Worm (Caenorhabditis elegans) whole organism, L4 larva: Measurements from ENCODE around the gene F17C8.6.

Experiments used
- F26F4.8 ChIP-seq: fragments of 200-800 bp; sonication (Bioruptor generic); conservative IDR thresholded peaks from 2 replicates; pipeline ENCODE4 v1.3.6; 2022; ENCODE audit warnings: missing genetic modification characterization, missing compliant biosample characterization
- F37D6.2 ChIP-seq: sonication (generic microtip); optimal IDR thresholded peaks from 2 replicates; lab custom pipeline; 2016; ENCODE audit warnings: mild to moderate bottlenecking, missing genetic modification characterization, missing compliant biosample characterization
- Y5F2A.4 ChIP-seq: fragments of 200-800 bp; sonication (Bioruptor generic); optimal IDR thresholded peaks from 2 replicates; lab custom pipeline; 2018; ENCODE audit warnings: mild to moderate bottlenecking, missing genetic modification characterization, missing compliant biosample characterization
- ZK337.2 ChIP-seq: fragments of 200-800 bp; sonication (Bioruptor generic); IDR thresholded peaks from 2 replicates; pipeline ENCODE4 v1.3.6; 2022; ENCODE audit warnings: missing genetic modification reagents, missing genetic modification characterization, missing compliant biosample characterization
- arid-1 ChIP-seq: fragments of 200-800 bp; sonication (Bioruptor generic); conservative IDR thresholded peaks from 2 replicates; pipeline ENCODE4 v1.3.6; 2022; ENCODE audit warnings: missing genetic modification reagents, missing genetic modification characterization, missing compliant biosample characterization
- ceh-28 ChIP-seq: fragments of 150-350 bp; optimal IDR thresholded peaks from 2 replicates; lab custom pipeline; 2014; ENCODE audit warnings: missing biosample characterization, missing genetic modification reagents, missing genetic modification characterization
- ceh-32 ChIP-seq: sonication (generic microtip); optimal IDR thresholded peaks from 2 replicates; lab custom pipeline; 2016; ENCODE audit warnings: mild to moderate bottlenecking, missing genetic modification characterization, missing compliant biosample characterization; ENCODE audit not compliant: poor library complexity
- daf-12 ChIP-seq: fragments of 150-350 bp; optimal IDR thresholded peaks from 2 replicates; lab custom pipeline; 2014; ENCODE audit warnings: missing biosample characterization, missing genetic modification reagents, missing genetic modification characterization
- daf-16 ChIP-seq, 3 experiments: sonication (generic microtip); optimal IDR thresholded peaks; 2 replicates each; lab custom pipeline; 2016 to 2017; ENCODE audit warnings: missing genetic modification characterization in 3 of 3, missing genetic modification reagents in 3 of 3, mild to moderate bottlenecking in 2 of 3, missing compliant biosample characterization in 2 of 3, missing biosample characterization in 1 of 3, moderate library complexity in 1 of 3
- dpl-1 ChIP-seq: fragments of 150-350 bp; optimal IDR thresholded peaks from 2 replicates; lab custom pipeline; 2014; ENCODE audit warnings: missing biosample characterization, missing genetic modification reagents, missing genetic modification characterization
- dve-1 ChIP-seq: sonication (generic microtip); optimal IDR thresholded peaks from 2 replicates; lab custom pipeline; 2017; ENCODE audit warnings: antibody characterized with exemption, mild to moderate bottlenecking, missing genetic modification characterization, missing compliant biosample characterization; ENCODE audit not compliant: insufficient read depth
- egl-27 ChIP-seq: sonication (generic microtip); optimal IDR thresholded peaks from 3 replicates; lab custom pipeline; 2017; ENCODE audit warnings: missing biosample characterization, missing genetic modification reagents, missing genetic modification characterization
- fkh-10 ChIP-seq: fragments of 150-350 bp; optimal IDR thresholded peaks from 2 replicates; lab custom pipeline; 2014; ENCODE audit warnings: missing biosample characterization, missing genetic modification reagents, missing genetic modification characterization
- hlh-11 ChIP-seq: fragments of 200-800 bp; sonication (Bioruptor generic); optimal IDR thresholded peaks from 2 replicates; lab custom pipeline; 2018; ENCODE audit warnings: mild to moderate bottlenecking, missing genetic modification characterization, missing compliant biosample characterization
- lin-1 ChIP-seq: fragments of 200-800 bp; sonication (Bioruptor generic); IDR thresholded peaks from 2 replicates; pipeline ENCODE4 v1.3.6; 2022; ENCODE audit warnings: missing genetic modification reagents, missing genetic modification characterization, missing compliant biosample characterization
- lin-15B ChIP-seq: fragments of 150-350 bp; sonication (generic microtip); optimal IDR thresholded peaks from 3 replicates; lab custom pipeline; 2014; ENCODE audit warnings: missing biosample characterization, missing genetic modification characterization
- lin-29 ChIP-seq: fragments of 200-800 bp; sonication (Bioruptor generic); IDR thresholded peaks from 2 replicates; pipeline ENCODE4 v1.3.6; 2022; ENCODE audit warnings: missing genetic modification reagents, missing genetic modification characterization, missing compliant biosample characterization
- lin-38 ChIP-seq: fragments of 200-800 bp; sonication (Bioruptor generic); IDR thresholded peaks from 2 replicates; pipeline ENCODE4 v1.3.6; 2022; ENCODE audit warnings: missing genetic modification reagents, missing genetic modification characterization, missing compliant biosample characterization
- lin-39 ChIP-seq: fragments of 150-350 bp; optimal IDR thresholded peaks from 2 replicates; lab custom pipeline; 2014; ENCODE audit warnings: missing biosample characterization, missing genetic modification reagents, missing genetic modification characterization
- lsy-2 ChIP-seq, 2 experiments: fragments of 150-350 bp in 1 of 2; sonication (generic microtip) in 1 of 2; optimal IDR thresholded peaks; 2 replicates each; lab custom pipeline; 2014 to 2017; ENCODE audit warnings: missing biosample characterization in 2 of 2, missing genetic modification characterization in 2 of 2
- mdl-1 ChIP-seq, 2 experiments: fragments of 150-350 bp in 1 of 2; sonication (generic microtip) in 1 of 2; optimal IDR thresholded peaks; 2 replicates each; lab custom pipeline; 2014 to 2017; ENCODE audit warnings: missing biosample characterization in 2 of 2, missing genetic modification characterization in 2 of 2
- nhr-28 ChIP-seq: fragments of 150-350 bp; optimal IDR thresholded peaks from 2 replicates; lab custom pipeline; 2014; ENCODE audit warnings: missing biosample characterization, missing genetic modification characterization
- nhr-41 ChIP-seq: fragments of 200-800 bp; sonication (Bioruptor generic); IDR thresholded peaks from 2 replicates; pipeline ENCODE4 v1.3.6; 2022; ENCODE audit warnings: missing genetic modification reagents, missing genetic modification characterization, missing compliant biosample characterization
- pqm-1 ChIP-seq: sonication (generic microtip); optimal IDR thresholded peaks from 2 replicates; lab custom pipeline; 2017; ENCODE audit warnings: missing biosample characterization, missing genetic modification characterization
- set-16 ChIP-seq: fragments of 200-800 bp; sonication (Bioruptor generic); IDR thresholded peaks from 2 replicates; pipeline ENCODE4 v1.3.6; 2022; ENCODE audit warnings: missing genetic modification reagents, missing genetic modification characterization, missing compliant biosample characterization
- snpc-1.2 ChIP-seq: fragments of 200-800 bp; sonication (Bioruptor generic); IDR thresholded peaks from 2 replicates; pipeline ENCODE4 v1.3.6; 2022; ENCODE audit warnings: missing genetic modification reagents, missing genetic modification characterization, missing compliant biosample characterization
- snpc-4 ChIP-seq: fragments of 150-350 bp; optimal IDR thresholded peaks from 2 replicates; lab custom pipeline; 2014; ENCODE audit warnings: missing biosample characterization, missing genetic modification characterization
- tag-97 ChIP-seq: fragments of 200-800 bp; sonication (Bioruptor generic); IDR thresholded peaks from 2 replicates; pipeline ENCODE4 v1.3.6; 2022; ENCODE audit warnings: missing genetic modification characterization, missing compliant biosample characterization
- unc-130 ChIP-seq: sonication (generic microtip); optimal IDR thresholded peaks from 2 replicates; lab custom pipeline; 2016; ENCODE audit warnings: missing genetic modification reagents, missing genetic modification characterization, missing compliant biosample characterization
- vab-7 ChIP-seq: fragments of 200-800 bp; sonication (Bioruptor generic); IDR thresholded peaks from 2 replicates; pipeline ENCODE4 v1.3.6; 2022; ENCODE audit warnings: missing genetic modification reagents, missing genetic modification characterization, missing compliant biosample characterization
- zag-1 ChIP-seq: fragments of 150-350 bp; optimal IDR thresholded peaks from 2 replicates; lab custom pipeline; 2014; ENCODE audit warnings: missing biosample characterization, missing genetic modification characterization
- zfp-2 ChIP-seq: sonication (generic microtip); optimal IDR thresholded peaks from 2 replicates; lab custom pipeline; 2016; ENCODE audit warnings: mild to moderate bottlenecking, missing genetic modification characterization, missing compliant biosample characterization
- zip-2 ChIP-seq: fragments of 150-350 bp; optimal IDR thresholded peaks from 2 replicates; lab custom pipeline; 2014; ENCODE audit warnings: missing biosample characterization, missing genetic modification characterization

Gene F17C8.6

DNA sequence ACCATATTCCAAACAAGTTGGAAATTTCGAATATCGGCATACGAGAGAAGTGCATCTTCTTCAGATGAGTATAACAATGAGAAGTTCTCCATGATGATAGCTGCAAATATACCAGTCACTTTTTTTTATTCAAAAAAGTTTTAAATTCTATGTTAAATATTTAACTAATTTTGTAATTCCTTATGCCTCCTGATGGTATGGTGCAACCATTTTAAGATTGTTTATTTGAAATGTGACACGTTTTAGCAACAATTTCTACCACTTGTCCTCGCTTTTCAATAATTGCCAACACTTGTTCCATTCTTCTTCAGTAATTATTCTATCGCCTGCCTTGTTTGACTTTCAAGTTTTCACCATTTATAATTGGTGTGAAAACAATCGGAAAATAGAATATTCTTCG lies at the start of gene F17C8.6:
Gene F17C8.6, minus strand, starts transcription at position 101 of the 400 bp plus-strand sequence.
- TF ChIP-seq lsy-2 (tag; optimal IDR thresholded peaks at IDR 0.05; lab: Kevin White, UChicago) (no peak), lin-29 (GFP tag; lab: Robert Waterston, UW) (no peak), F37D6.2 (no peak), vab-7 (no peak), tag-97 (GFP tag; lab: Robert Waterston, UW) (no peak), fkh-10 (no peak), lin-1 (GFP tag; lab: Robert Waterston, UW) (no peak), snpc-1.2 (GFP tag; lab: Robert Waterston, UW) (no peak), zfp-2 (tag; lab: Kevin White, UChicago) (no peak), lin-39 (no peak), zip-2 (tag; lab: Kevin White, UChicago) (no peak)

DNA sequence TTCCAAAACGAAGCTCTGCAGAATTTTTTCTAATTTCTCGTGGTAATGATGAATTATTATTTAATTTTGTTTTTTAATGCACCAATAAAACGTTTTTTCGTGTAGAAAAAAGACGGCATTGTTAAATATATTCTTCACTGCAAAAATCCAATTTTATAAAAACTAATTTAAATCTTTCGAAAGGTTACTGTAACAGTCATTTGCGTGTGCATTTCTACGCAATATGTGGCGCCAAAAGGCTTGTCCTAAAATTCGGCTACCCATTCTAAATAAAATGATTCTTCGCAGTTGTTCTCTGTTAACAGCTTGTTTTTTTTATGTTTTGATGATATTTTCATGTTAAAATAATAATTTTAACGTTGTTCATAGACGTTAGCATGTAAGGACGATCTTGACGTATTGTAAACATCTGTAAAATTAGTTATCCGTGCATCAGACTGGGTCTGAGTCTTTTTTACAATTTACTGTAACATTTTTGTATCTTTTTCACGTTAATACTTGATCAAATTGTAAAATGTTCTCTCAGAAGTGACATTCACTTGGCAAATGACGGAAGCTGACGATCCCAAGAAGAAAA lies 46.8 kb upstream of the F17C8.6 start, which contains the start of gene mip-1:
Gene mip-1, plus strand, starts transcription at position 527 of the 577 bp plus-strand sequence.
- TF ChIP-seq unc-130 (GFP tag; lab: Kevin White, UChicago): peak; percentile 40
- TF ChIP-seq lin-38: 0 out of 2 replicates have a peak, but pooled peaks have one; percentile 25
- TF ChIP-seq daf-12 (tag; lab: Kevin White, UChicago): no peak

DNA sequence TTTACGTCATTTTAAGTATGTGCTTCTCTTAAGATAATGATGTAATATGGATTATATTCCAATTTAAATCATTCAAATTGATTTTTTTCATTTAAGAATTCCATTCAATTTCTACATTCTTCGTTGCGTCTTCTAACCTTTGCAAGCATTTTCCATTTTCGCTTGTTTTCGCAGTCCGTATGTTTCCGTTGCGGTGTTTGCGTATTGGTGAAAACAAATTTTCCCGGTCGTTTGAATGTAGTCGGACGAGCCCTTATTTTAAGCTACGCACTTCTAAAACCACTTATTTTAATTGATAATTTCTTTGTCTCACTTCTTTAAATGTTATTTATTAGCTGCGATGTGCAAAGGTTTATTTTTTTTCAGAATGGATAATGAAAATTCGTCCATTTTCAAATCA lies 39.9 kb upstream of the F17C8.6 start, which contains the start of gene mel-28:
Gene mel-28, plus strand, starts transcription at position 367 of the 400 bp plus-strand sequence.
- TF ChIP-seq zag-1 (tag; lab: Kevin White, UChicago) (no peak), Y5F2A.4 (GFP tag; lab: Kevin White, UChicago) (no peak), snpc-4 (no peak), daf-16 (GFP tag; optimal IDR thresholded peaks at IDR 0.05; lab: Kevin White, UChicago) (no peak), daf-16 (tag; optimal IDR thresholded peaks at IDR 0.05; lab: Kevin White, UChicago) (peak; percentile 36), ceh-28 (no peak), egl-27 (tag; lab: Kevin White, UChicago) (no peak), dpl-1 (peak; percentile 71), ceh-32 (tag; lab: Kevin White, UChicago) (no peak)

ce11 chrIII:4785131-4785530 lies 39.3 kb upstream of the F17C8.6 start, which contains the start of gene enu-3.2:
enu-3.2 (minus strand) TSS chrIII:4785235.
- TF ChIP-seq lin-38: peak; percentile 19; the same call in 1 of the 2 replicates
- TF ChIP-seq unc-130 (GFP tag; lab: Kevin White, UChicago): peak; percentile 23
- 0 out of 2 replicates have a peak, but pooled peaks have one; percentile 8 for TF ChIP-seq arid-1 (GFP tag; lab: Robert Waterston, UW)

- TF ChIP-seq unc-130 (GFP tag; lab: Kevin White, UChicago): peak; percentile 55
Measured at ce11 chrIII:4781937-4782576, 36.2 kb upstream of the F17C8.6 start, which contains the start of the genes gex-5 and C38D4.10. gex-5 (minus strand) TSS chrIII:4781987. C38D4.10 (plus strand) TSS chrIII:4782526.

ce11 chrIII:4779855-4780254 lies 34.0 kb upstream of the F17C8.6 start, which contains the start of gene B0393.9:
B0393.9 (minus strand) TSS chrIII:4780157.
- TF ChIP-seq dve-1 (tag; lab: Kevin White, UChicago) (peak; percentile 31), ZK337.2 (no peak), nhr-28 (tag; lab: Kevin White, UChicago) (peak; percentile 35), pqm-1 (tag; lab: Kevin White, UChicago) (peak; percentile 12), mdl-1 (tag; optimal IDR thresholded peaks at IDR 0.05; lab: Kevin White, UChicago) (no peak), F26F4.8 (no peak), daf-16 (GFP tag; optimal IDR thresholded peaks at IDR 0.05; lab: Kevin White, UChicago) (no peak), daf-16 (tag; optimal IDR thresholded peaks at IDR 0.05; lab: Kevin White, UChicago) (peak; percentile 73), lin-15B (tag; lab: Kevin White, UChicago) (no peak), set-16 (no peak), hlh-11 (tag; lab: Kevin White, UChicago) (peak; percentile 30), nhr-41 (GFP tag; lab: Robert Waterston, UW) (no peak)
